Worm (Caenorhabditis elegans): ENCODE results near the gene nas-11.

ce11 chrX:6742011-6742683 is 28.8 kb downstream of the nas-11 start, which contains the start of gene mdl-1:
- TF ChIP-seq T22C8.4 (GFP tag; IDR thresholded peaks at IDR 0.05), result no peak
- no peak for TF ChIP-seq klf-2 (GFP tag; conservative IDR thresholded peaks at IDR 0.05)
- peak; percentile 79 for TF ChIP-seq flt-1 (GFP tag; IDR thresholded peaks at IDR 0.05)

Data from whole organism, midembryonic.